Fruit fly (Drosophila melanogaster): ENCODE results near the gene mtm.

The mtm gene

dm6 chr2L:6070656-6071231, 33.9 kb upstream of the mtm start, which contains the start of the genes CG9154 and Kr-h2 (continued):
- TF ChIP-seq H15 (GFP tag; IDR thresholded peaks at IDR 0.05) = no peak
- peak; percentile 23 for TF ChIP-seq CG12155 (GFP tag; optimal IDR thresholded peaks at IDR 0.05)
- TF ChIP-seq CG31365 (tag; optimal IDR thresholded peaks at IDR 0.05) = peak; percentile 90
- TF ChIP-seq NK7.1 (GFP tag; optimal IDR thresholded peaks at IDR 0.05) = no peak
- peak in 1 of 2 experiments; percentile 12 for TF ChIP-seq crp (GFP tag; optimal IDR thresholded peaks at IDR 0.05)
- no peak for TF ChIP-seq Kr (GFP tag; optimal IDR thresholded peaks at IDR 0.05)
- peak; percentile 51 for TF ChIP-seq CG13775 (GFP tag; optimal IDR thresholded peaks at IDR 0.05)
- no peak for TF ChIP-seq HmgD (GFP tag; optimal IDR thresholded peaks at IDR 0.05)
- TF ChIP-seq PHDP (tag; optimal IDR thresholded peaks at IDR 0.05) = peak; percentile 29
- peak; percentile 48 for TF ChIP-seq CG15601 (tag; optimal IDR thresholded peaks at IDR 0.05)
- peak; percentile 64 for TF ChIP-seq CG17829 (tag; optimal IDR thresholded peaks at IDR 0.05)
- peak; percentile 15 for TF ChIP-seq pum (GFP tag; optimal IDR thresholded peaks at IDR 0.05)
- TF ChIP-seq CG4617 (GFP tag; optimal IDR thresholded peaks at IDR 0.05; ENCODE audit: borderline replicate concordance) = peak; percentile 79
- TF ChIP-seq mld (GFP tag; IDR thresholded peaks at IDR 0.05; ENCODE audit: partially characterized antibody) = peak; percentile 55; the same call in 1 of the 3 replicates
- TF ChIP-seq Dp (GFP tag; optimal IDR thresholded peaks at IDR 0.05) = peak; percentile 84
- peak; percentile 39 for TF ChIP-seq CG9727 (GFP tag; optimal IDR thresholded peaks at IDR 0.05)
- no peak for TF ChIP-seq cato (GFP tag; optimal IDR thresholded peaks at IDR 0.05; ENCODE audit: borderline replicate concordance)
- TF ChIP-seq sd (tag; optimal IDR thresholded peaks at IDR 0.05) = peak; percentile 33
- TF ChIP-seq CG32532 (GFP tag; IDR thresholded peaks at IDR 0.05) = peak; percentile 54; the same call in 1 of the 2 replicates
- TF ChIP-seq Blimp-1 (GFP tag; optimal IDR thresholded peaks at IDR 0.05) = peak; percentile 0
- TF ChIP-seq ewg (GFP tag; optimal IDR thresholded peaks at IDR 0.05) = no peak
- TF ChIP-seq Max (GFP tag; optimal IDR thresholded peaks at IDR 0.05) = peak; percentile 14
- peak; percentile 61 for TF ChIP-seq unc-4 (GFP tag; IDR thresholded peaks at IDR 0.05; ENCODE audit: partially characterized antibody)
- peak; percentile 8 for TF ChIP-seq YL-1 (GFP tag; optimal IDR thresholded peaks at IDR 0.05)
- peak; percentile 34 for TF ChIP-seq zen (tag; optimal IDR thresholded peaks at IDR 0.05)
- TF ChIP-seq CG3847 (GFP tag; IDR thresholded peaks at IDR 0.05) = peak; percentile 28; the same call in 1 of the 2 replicates
- peak; percentile 32; the same call in 1 of the 3 replicates for TF ChIP-seq dysf (GFP tag; IDR thresholded peaks at IDR 0.05)
- TF ChIP-seq CG9609 (GFP tag; optimal IDR thresholded peaks at IDR 0.05) = peak; percentile 14
- TF ChIP-seq mam (GFP tag; optimal IDR thresholded peaks at IDR 0.05) = peak; percentile 8
- no peak for TF ChIP-seq tap (tag; optimal IDR thresholded peaks at IDR 0.05)
- peak; percentile 33 for TF ChIP-seq Deaf1 (tag; optimal IDR thresholded peaks at IDR 0.05)
- no peak for TF ChIP-seq salm (tag; optimal IDR thresholded peaks at IDR 0.05)
- TF ChIP-seq CG2120 (GFP tag; optimal IDR thresholded peaks at IDR 0.05) = peak; percentile 70
- no peak for TF ChIP-seq CG8388 (GFP tag; optimal IDR thresholded peaks at IDR 0.05)
- TF ChIP-seq CG14710 (tag; optimal IDR thresholded peaks at IDR 0.05) = peak; percentile 69
- TF ChIP-seq CG31441 (GFP tag; IDR thresholded peaks at IDR 0.05) = peak; percentile 43; the same call in 1 of the 2 replicates
- peak; percentile 28 for TF ChIP-seq Sry-β (GFP tag; optimal IDR thresholded peaks at IDR 0.05)
- peak; percentile 77 for TF ChIP-seq CG7963 (GFP tag; IDR thresholded peaks at IDR 0.05; ENCODE audit: partially characterized antibody)
- peak; percentile 53 for TF ChIP-seq zfh2 (GFP tag; optimal IDR thresholded peaks at IDR 0.05)
- TF ChIP-seq CG4730 (GFP tag; IDR thresholded peaks at IDR 0.05) = no peak
- TF ChIP-seq CG13296 (GFP tag; optimal IDR thresholded peaks at IDR 0.05) = peak; percentile 16
- TF ChIP-seq dm (GFP tag; optimal IDR thresholded peaks at IDR 0.05) = peak; percentile 26
- TF ChIP-seq Fer2 (tag; optimal IDR thresholded peaks at IDR 0.05) = peak; percentile 37
- peak; percentile 3 for TF ChIP-seq Usf (GFP tag; optimal IDR thresholded peaks at IDR 0.05)
- TF ChIP-seq vvl (GFP tag; IDR thresholded peaks at IDR 0.05) = peak; percentile 47; the same call in 1 of the 2 replicates
- TF ChIP-seq Med (GFP tag) = peak; percentile 75
- peak; percentile 5 for TF ChIP-seq CG12769 (tag; optimal IDR thresholded peaks at IDR 0.05)
- no peak for TF ChIP-seq pb (GFP tag; optimal IDR thresholded peaks at IDR 0.05)
- TF ChIP-seq CG11723 (GFP tag; optimal IDR thresholded peaks at IDR 0.05) = peak; percentile 14

Measured in whole organism, embryonic.